Fruit fly (Drosophila melanogaster) whole organism, embryonic: ENCODE measurements around the gene Eo.
A peak's percentile ranks its signal among the peaks of the same experiment; 100 is the strongest.

Experiments used
- Ada2b ChIP-seq: fragments of 200-800 bp; sonication (Bioruptor generic); IDR thresholded peaks from 2 replicates; pipeline ENCODE4 v1.3.6; 2022; ENCODE audit warnings: missing biosample characterization, missing genetic modification characterization
- CG1024 ChIP-seq: fragments of 200-800 bp; sonication (Bioruptor generic); IDR thresholded peaks from 2 replicates; pipeline ENCODE4 v1.3.6; 2022; ENCODE audit warnings: missing biosample characterization, missing genetic modification characterization
- CG11093 ChIP-seq: fragments of 200-800 bp; sonication (Bioruptor generic); IDR thresholded peaks from 3 replicates; pipeline ENCODE4 v1.3.6; 2022; ENCODE audit warnings: missing biosample characterization, missing genetic modification characterization
- CG1647 ChIP-seq: fragments of 200-800 bp; sonication (Bioruptor generic); optimal IDR thresholded peaks from 3 replicates; lab custom pipeline; 2016; ENCODE audit warnings: missing biosample characterization, missing genetic modification characterization
- CG2678 ChIP-seq: fragments of 200-800 bp; sonication (Bioruptor generic); optimal IDR thresholded peaks from 3 replicates; lab custom pipeline; 2019; ENCODE audit warnings: missing biosample characterization, mild to moderate bottlenecking, missing genetic modification characterization, moderate library complexity
- CG30020 ChIP-seq: fragments of 200-800 bp; optimal IDR thresholded peaks from 2 replicates; lab custom pipeline; 2019; ENCODE audit warnings: missing biosample characterization, mild to moderate bottlenecking, missing genetic modification characterization, moderate library complexity
- CG32772 ChIP-seq: fragments of 200-800 bp; sonication (Bioruptor generic); IDR thresholded peaks from 2 replicates; pipeline ENCODE4 v1.3.6; 2022; ENCODE audit warnings: missing biosample characterization, missing genetic modification characterization
- CG33557 ChIP-seq: fragments of 200-800 bp; sonication (Bioruptor generic); optimal IDR thresholded peaks from 2 replicates; lab custom pipeline; 2019; ENCODE audit warnings: missing biosample characterization, mild to moderate bottlenecking, missing genetic modification characterization, moderate library complexity
- CG34422 ChIP-seq: fragments of 200-800 bp; sonication (Bioruptor generic); IDR thresholded peaks from 3 replicates; pipeline ENCODE4 v1.3.6; 2022; ENCODE audit warnings: missing biosample characterization, missing genetic modification characterization
- CG4404 ChIP-seq: fragments of 200-800 bp; sonication (Bioruptor generic); IDR thresholded peaks from 2 replicates; pipeline ENCODE4 v1.3.6; 2022; ENCODE audit warnings: missing biosample characterization, missing genetic modification characterization
- CG4730 ChIP-seq: fragments of 200-800 bp; sonication (Bioruptor generic); IDR thresholded peaks from 2 replicates; pipeline ENCODE4 v1.3.6; 2022; ENCODE audit warnings: missing biosample characterization, missing genetic modification characterization
- CG7556 ChIP-seq: fragments of 200-800 bp; sonication (Bioruptor generic); optimal IDR thresholded peaks from 2 replicates; lab custom pipeline; 2017; ENCODE audit warnings: missing biosample characterization, mild to moderate bottlenecking, missing genetic modification characterization
- CG7963 ChIP-seq: fragments of 200-800 bp; sonication (Bioruptor generic); IDR thresholded peaks from 3 replicates; pipeline ENCODE4 v1.3.6; 2022; ENCODE audit warnings: missing biosample characterization, missing genetic modification characterization; ENCODE audit not compliant: partially characterized antibody
- CG8089 ChIP-seq: fragments of 200-800 bp; sonication (Bioruptor generic); optimal IDR thresholded peaks from 3 replicates; lab custom pipeline; 2016; ENCODE audit warnings: missing biosample characterization, missing genetic modification characterization
- CG8765 ChIP-seq: fragments of 200-800 bp; sonication (Bioruptor generic); IDR thresholded peaks from 2 replicates; pipeline ENCODE4 v1.3.6; 2022; ENCODE audit warnings: missing biosample characterization, missing genetic modification characterization
- CG9215 ChIP-seq: fragments of 200-800 bp; sonication (Bioruptor generic); IDR thresholded peaks from 2 replicates; pipeline ENCODE4 v1.3.6; 2022; ENCODE audit warnings: missing biosample characterization, missing genetic modification characterization
- CG9727 ChIP-seq: fragments of 200-800 bp; sonication (Bioruptor generic); optimal IDR thresholded peaks from 3 replicates; lab custom pipeline; 2017; ENCODE audit warnings: missing biosample characterization, mild to moderate bottlenecking, missing genetic modification characterization
- CTCF ChIP-seq: fragments of 200-800 bp; sonication (Bioruptor generic); optimal IDR thresholded peaks from 2 replicates; lab custom pipeline; 2017; ENCODE audit warnings: missing biosample characterization, mild to moderate bottlenecking, missing genetic modification characterization, moderate library complexity
- Camta ChIP-seq: fragments of 200-800 bp; sonication (Bioruptor generic); optimal IDR thresholded peaks from 2 replicates; lab custom pipeline; 2016; ENCODE audit warnings: missing biosample characterization, missing genetic modification characterization
- Doc2 ChIP-seq: fragments of 200-800 bp; sonication (Bioruptor generic); IDR thresholded peaks from 2 replicates; pipeline ENCODE4 v1.3.6; 2022; ENCODE audit warnings: missing biosample characterization, missing genetic modification characterization
- Fer1 ChIP-seq: fragments of 200-800 bp; sonication (Bioruptor generic); optimal IDR thresholded peaks from 2 replicates; lab custom pipeline; 2017; ENCODE audit warnings: missing biosample characterization, mild to moderate bottlenecking, missing genetic modification characterization
- HHEX ChIP-seq: fragments of 200-800 bp; sonication (Bioruptor generic); optimal IDR thresholded peaks from 3 replicates; lab custom pipeline; 2017; ENCODE audit warnings: missing biosample characterization, mild to moderate bottlenecking, missing genetic modification characterization, missing genetic modification reagents
- HLHmδ ChIP-seq: fragments of 200-800 bp; sonication (Bioruptor generic); optimal IDR thresholded peaks from 2 replicates; lab custom pipeline; 2018; ENCODE audit warnings: missing biosample characterization, mild to moderate bottlenecking, missing genetic modification characterization, moderate library complexity
- HmgD ChIP-seq: fragments of 200-800 bp; sonication (Bioruptor generic); optimal IDR thresholded peaks from 3 replicates; lab custom pipeline; 2016; ENCODE audit warnings: missing biosample characterization, missing genetic modification characterization
- Lpt ChIP-seq: fragments of >200 bp; optimal IDR thresholded peaks from 2 replicates; lab custom pipeline; 2018; ENCODE audit warnings: missing biosample characterization, missing genetic modification characterization
- MTF-1 ChIP-seq: fragments of 200-800 bp; sonication (Bioruptor generic); optimal IDR thresholded peaks from 2 replicates; lab custom pipeline; 2018; ENCODE audit warnings: missing biosample characterization, mild to moderate bottlenecking, missing genetic modification characterization, borderline replicate concordance
- Mad ChIP-seq: fragments of 200-800 bp; sonication (Bioruptor generic); optimal IDR thresholded peaks from 2 replicates; lab custom pipeline; 2016; ENCODE audit warnings: missing biosample characterization, missing genetic modification characterization
- Max ChIP-seq: fragments of 200-800 bp; sonication (Bioruptor generic); optimal IDR thresholded peaks from 2 replicates; lab custom pipeline; 2016; ENCODE audit warnings: missing biosample characterization, mild to moderate bottlenecking, missing genetic modification characterization
- Mes4 ChIP-seq: fragments of 200-800 bp; sonication (Bioruptor generic); optimal IDR thresholded peaks from 2 replicates; lab custom pipeline; 2016; ENCODE audit warnings: missing biosample characterization, missing genetic modification characterization
- Nf-YB ChIP-seq: fragments of 200-800 bp; sonication (Bioruptor generic); optimal IDR thresholded peaks from 3 replicates; lab custom pipeline; 2019; ENCODE audit warnings: missing biosample characterization, mild to moderate bottlenecking, missing genetic modification characterization, moderate library complexity
- Scr ChIP-seq: fragments of 200-800 bp; sonication (Bioruptor generic); IDR thresholded peaks from 2 replicates; pipeline ENCODE4 v1.3.6; 2022; ENCODE audit warnings: missing biosample characterization, missing genetic modification characterization; ENCODE audit not compliant: partially characterized antibody
- Tbp ChIP-seq: fragments of >200 bp; optimal IDR thresholded peaks from 2 replicates; lab custom pipeline; 2018; ENCODE audit warnings: missing biosample characterization, missing genetic modification characterization
- YL-1 ChIP-seq: fragments of 200-800 bp; sonication (Bioruptor generic); optimal IDR thresholded peaks from 3 replicates; lab custom pipeline; 2017; ENCODE audit warnings: missing biosample characterization, mild to moderate bottlenecking, missing genetic modification characterization
- abd-A ChIP-seq: fragments of 200-800 bp; sonication (Bioruptor generic); optimal IDR thresholded peaks from 3 replicates; lab custom pipeline; 2019; ENCODE audit warnings: missing biosample characterization, mild to moderate bottlenecking, missing genetic modification characterization, moderate library complexity
- amos ChIP-seq: fragments of 200-800 bp; sonication (Bioruptor generic); IDR thresholded peaks from 2 replicates; pipeline ENCODE4 v1.3.6; 2022; ENCODE audit warnings: missing biosample characterization, missing genetic modification characterization; ENCODE audit not compliant: partially characterized antibody
- bcd ChIP-seq: fragments of 200-800 bp; sonication (Bioruptor generic); optimal IDR thresholded peaks from 2 replicates; lab custom pipeline; 2017; ENCODE audit warnings: missing biosample characterization, mild to moderate bottlenecking, missing genetic modification characterization
- corto ChIP-seq: fragments of 200-800 bp; sonication (Bioruptor generic); optimal IDR thresholded peaks from 2 replicates; lab custom pipeline; 2016; ENCODE audit warnings: missing biosample characterization, mild to moderate bottlenecking, missing genetic modification characterization, moderate library complexity
- dati ChIP-seq: fragments of 200-800 bp; sonication (Bioruptor generic); IDR thresholded peaks from 2 replicates; pipeline ENCODE4 v1.3.6; 2022; ENCODE audit warnings: missing biosample characterization, missing genetic modification characterization
- fd96Cb ChIP-seq: fragments of 200-800 bp; sonication (Bioruptor generic); optimal IDR thresholded peaks from 2 replicates; lab custom pipeline; 2018; ENCODE audit warnings: missing biosample characterization, mild to moderate bottlenecking, missing genetic modification characterization, moderate library complexity
- gro ChIP-seq: fragments of 200-800 bp; sonication (Bioruptor generic); optimal IDR thresholded peaks from 2 replicates; lab custom pipeline; 2016; ENCODE audit warnings: missing biosample characterization, missing genetic modification characterization
- ken ChIP-seq: fragments of 200-800 bp; sonication (Bioruptor generic); IDR thresholded peaks from 3 replicates; pipeline ENCODE4 v1.3.6; 2022; ENCODE audit warnings: missing biosample characterization, missing genetic modification characterization
- lbe ChIP-seq: fragments of 200-800 bp; sonication (Bioruptor generic); optimal IDR thresholded peaks from 2 replicates; lab custom pipeline; 2016; ENCODE audit warnings: missing biosample characterization, mild to moderate bottlenecking, missing genetic modification characterization
- lov ChIP-seq, 2 experiments: fragments of 200-800 bp in 1 of 2; fragments of >200 bp in 1 of 2; sonication (Bioruptor generic) in 1 of 2; IDR thresholded peaks in 1 of 2; optimal IDR thresholded peaks in 1 of 2; 2 replicates in 1 of 2; 3 replicates in 1 of 2; pipeline versions ENCODE4 v1.3.6 to Lab custom; 2017 to 2022; ENCODE audit warnings: missing biosample characterization in 1 of 2, missing genetic modification characterization in 1 of 2
- pfk ChIP-seq: fragments of 200-800 bp; sonication (Bioruptor generic); optimal IDR thresholded peaks from 2 replicates; lab custom pipeline; 2018; ENCODE audit warnings: missing biosample characterization, mild to moderate bottlenecking, missing genetic modification characterization, moderate library complexity
- ranshi ChIP-seq: fragments of 200-800 bp; sonication (Bioruptor generic); IDR thresholded peaks from 2 replicates; pipeline ENCODE4 v1.3.6; 2022; ENCODE audit warnings: missing biosample characterization, missing genetic modification characterization
- ro ChIP-seq: fragments of 200-800 bp; sonication (Bioruptor generic); IDR thresholded peaks from 2 replicates; pipeline ENCODE4 v1.3.6; 2022; ENCODE audit warnings: missing biosample characterization, missing genetic modification characterization
- unpg ChIP-seq: fragments of 200-800 bp; sonication (Bioruptor generic); optimal IDR thresholded peaks from 3 replicates; lab custom pipeline; 2018; ENCODE audit warnings: missing biosample characterization, mild to moderate bottlenecking, missing genetic modification characterization, moderate library complexity
- zf30C ChIP-seq: fragments of 200-800 bp; sonication (Bioruptor generic); optimal IDR thresholded peaks from 3 replicates; lab custom pipeline; 2018; ENCODE audit warnings: missing biosample characterization, mild to moderate bottlenecking, missing genetic modification characterization

Gene Eo

dm6 chrX:14950273-14951272 is 32.0 kb upstream of the Eo start (continued):
- TF ChIP-seq HHEX (GFP tag; lab: Kevin White, UChicago) (peak; percentile 84), HmgD (GFP tag; lab: Kevin White, UChicago) (peak; percentile 26), CG1024 (GFP tag; lab: Robert Waterston, UW) (peak; percentile 78), Ada2b (GFP tag; lab: Robert Waterston, UW) (peak; percentile 82), CG32772 (GFP tag; lab: Robert Waterston, UW) (peak; percentile 90), CG33557 (GFP tag; lab: Kevin White, UChicago) (peak; percentile 98), ken (GFP tag; lab: Robert Waterston, UW) (peak; percentile 84), Mes4 (GFP tag; lab: Kevin White, UChicago) (peak; percentile 83), fd96Cb (tag; lab: Kevin White, UChicago) (peak; percentile 97), Max (GFP tag; lab: Kevin White, UChicago) (peak; percentile 93), CG7963 (GFP tag; lab: Robert Waterston, UW) (0 out of 3 replicates have a peak, but pooled peaks have one; percentile 24), abd-A (tag; lab: Kevin White, UChicago) (peak; percentile 41), Fer1 (GFP tag; lab: Kevin White, UChicago) (peak; percentile 83), unpg (GFP tag; lab: Kevin White, UChicago) (peak; percentile 95), gro (GFP tag; lab: Kevin White, UChicago) (peak; percentile 46), ro (peak; percentile 78), Scr (0 out of 2 replicates have a peak, but pooled peaks have one; percentile 16), CG4404 (peak; percentile 91), Doc2 (peak; percentile 36; the same call in 1 of the 2 replicates), bcd (GFP tag; lab: Kevin White, UChicago) (peak; percentile 93), CG4730 (GFP tag; lab: Robert Waterston, UW) (peak; percentile 81), dati (peak; percentile 19; the same call in 1 of the 2 replicates), HLHmδ (GFP tag; lab: Kevin White, UChicago) (peak; percentile 63), CG8765 (peak; percentile 78), CTCF (GFP tag; lab: Kevin White, UChicago) (peak; percentile 61), Mad (GFP tag; lab: Kevin White, UChicago) (peak; percentile 85), zf30C (GFP tag; lab: Kevin White, UChicago) (peak; percentile 98), Nf-YB (GFP tag; lab: Kevin White, UChicago) (peak; percentile 84), CG9727 (GFP tag; lab: Kevin White, UChicago) (peak; percentile 96), pfk (GFP tag; lab: Kevin White, UChicago) (no peak), lov (optimal IDR thresholded peaks at IDR 0.05; lab: Kevin White, UChicago) (no peak), lov (GFP tag; IDR thresholded peaks at IDR 0.05; lab: Robert Waterston, UW) (peak; percentile 85), CG9215 (peak; percentile 67), CG8089 (peak; percentile 76), CG1647 (GFP tag; lab: Kevin White, UChicago) (peak; percentile 59), YL-1 (GFP tag; lab: Kevin White, UChicago) (peak; percentile 78), ranshi (GFP tag; lab: Robert Waterston, UW) (peak; percentile 84), CG2678 (tag; lab: Kevin White, UChicago) (peak; percentile 98), Tbp (GFP tag; lab: Kevin White, UChicago) (no peak), MTF-1 (GFP tag; lab: Kevin White, UChicago) (peak; percentile 76), corto (peak; percentile 90), CG30020 (tag; lab: Kevin White, UChicago) (peak; percentile 88), CG11093 (GFP tag; lab: Robert Waterston, UW) (peak; percentile 86), Camta (peak; percentile 85), CG34422 (GFP tag; lab: Robert Waterston, UW) (peak; percentile 88), lbe (GFP tag; lab: Kevin White, UChicago) (peak; percentile 95), Lpt (GFP tag; lab: Kevin White, UChicago) (no peak), amos (0 out of 2 replicates have a peak, but pooled peaks have one; percentile 18), CG7556 (GFP tag; lab: Kevin White, UChicago) (peak; percentile 96)
